Worm (Caenorhabditis elegans): ENCODE data around the gene ncs-4.

The ncs-4 gene

DNA sequence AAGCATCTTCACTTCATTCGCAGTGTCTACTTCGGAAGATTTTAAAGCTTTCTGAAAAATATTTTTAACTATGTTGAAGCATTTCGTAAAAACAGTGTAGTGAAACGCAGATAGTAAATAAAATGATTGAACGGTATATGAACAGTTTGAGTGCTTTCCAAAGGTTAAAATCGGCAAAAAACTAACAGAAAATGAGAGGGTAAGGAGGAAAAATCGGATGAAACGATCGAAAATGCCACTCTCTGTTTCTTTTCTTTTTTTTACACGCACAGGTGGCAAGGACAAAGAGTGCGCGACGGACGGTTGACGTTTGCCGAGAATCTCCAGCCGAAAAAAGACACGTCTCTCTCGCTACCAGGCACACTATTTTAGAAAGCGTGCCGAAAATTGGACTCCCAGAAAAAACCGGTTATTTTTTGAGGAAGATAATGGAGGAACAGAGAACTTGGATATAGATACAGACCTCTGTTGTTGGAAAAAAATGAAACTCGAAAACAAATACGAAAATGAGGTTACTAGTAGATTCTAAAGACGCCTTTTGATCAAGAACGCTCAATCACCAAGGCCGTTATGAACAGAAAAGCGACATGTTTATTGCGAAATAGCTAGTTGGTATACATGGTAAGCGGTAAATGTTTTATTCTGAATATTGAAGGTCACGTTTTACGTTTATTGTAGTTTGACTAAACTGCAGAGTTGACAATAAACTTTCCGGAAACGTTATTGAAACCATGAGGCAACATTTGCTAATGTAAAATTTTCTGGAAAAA lies 18.2 kb downstream of the ncs-4 start, which contains the start of gene myrf-2 (continued):
- TF ChIP-seq lin-39 (tag; optimal IDR thresholded peaks at IDR 0.05) (no peak), aly-2 (tag; optimal IDR thresholded peaks at IDR 0.05) (no peak), nhr-237 (tag; optimal IDR thresholded peaks at IDR 0.05) (no peak), egl-27 (tag; optimal IDR thresholded peaks at IDR 0.05) (no peak)

- TF ChIP-seq elt-1 (tag; optimal IDR thresholded peaks at IDR 0.05) (no peak), lin-39 (tag; optimal IDR thresholded peaks at IDR 0.05) (no peak), alr-1 (tag; optimal IDR thresholded peaks at IDR 0.05) (no peak), ceh-82 (tag; optimal IDR thresholded peaks at IDR 0.05) (no peak), aly-2 (tag; optimal IDR thresholded peaks at IDR 0.05) (no peak), nhr-6 (tag; optimal IDR thresholded peaks at IDR 0.05) (peak; percentile 61), sem-4 (tag; optimal IDR thresholded peaks at IDR 0.05) (no peak), mdl-1 (tag; optimal IDR thresholded peaks at IDR 0.05) (peak in 1 of 2 experiments; percentile 14), unc-62 (GFP tag; optimal IDR thresholded peaks at IDR 0.05) (no peak), lin-13 (GFP tag; optimal IDR thresholded peaks at IDR 0.05) (peak; percentile 75), fos-1 (tag; optimal IDR thresholded peaks at IDR 0.05) (peak; percentile 79), crh-2 (tag; optimal IDR thresholded peaks at IDR 0.05) (peak; percentile 97), unc-55 (GFP tag; optimal IDR thresholded peaks at IDR 0.05) (peak; percentile 94), nhr-77 (tag; optimal IDR thresholded peaks at IDR 0.05) (no peak), dmd-4 (tag; optimal IDR thresholded peaks at IDR 0.05) (no peak), lsy-2 (tag; optimal IDR thresholded peaks at IDR 0.05) (peak; percentile 45 to 87), blmp-1 (tag; optimal IDR thresholded peaks at IDR 0.05; ENCODE audit: insufficient read depth) (no peak), sma-3 (GFP tag; optimal IDR thresholded peaks at IDR 0.05) (peak; percentile 76), nhr-129 (tag; optimal IDR thresholded peaks at IDR 0.05) (peak; percentile 94), lin-11 (tag; optimal IDR thresholded peaks at IDR 0.05) (no peak), nhr-21 (tag; optimal IDR thresholded peaks at IDR 0.05) (peak; percentile 74), ama-1 (optimal IDR thresholded peaks at IDR 0.05) (no peak), unc-39 (tag; optimal IDR thresholded peaks at IDR 0.05) (no peak), F13H6.1 (tag; optimal IDR thresholded peaks at IDR 0.05) (peak; percentile 55), C34F6.9 (tag; optimal IDR thresholded peaks at IDR 0.05) (peak; percentile 94), nhr-12 (tag; optimal IDR thresholded peaks at IDR 0.05) (no peak), ztf-1 (GFP tag; conservative IDR thresholded peaks at IDR 0.05) (no peak), egl-27 (tag; optimal IDR thresholded peaks at IDR 0.05) (peak; percentile 67), nhr-237 (tag; optimal IDR thresholded peaks at IDR 0.05) (no peak), ztf-4 (tag; optimal IDR thresholded peaks at IDR 0.05) (no peak), R02D3.7 (tag; optimal IDR thresholded peaks at IDR 0.05) (peak; percentile 78), snpc-4 (tag; optimal IDR thresholded peaks at IDR 0.05) (peak; percentile 52), nhr-11 (tag; optimal IDR thresholded peaks at IDR 0.05) (no peak), gmeb-1 (tag; optimal IDR thresholded peaks at IDR 0.05) (peak; percentile 73), ceh-16 (tag; optimal IDR thresholded peaks at IDR 0.05) (no peak), ztf-11 (tag; optimal IDR thresholded peaks at IDR 0.05) (no peak), sma-9 (GFP tag; optimal IDR thresholded peaks at IDR 0.05) (peak; percentile 93), sma-9 (tag; optimal IDR thresholded peaks at IDR 0.05) (no peak), nhr-23 (tag; optimal IDR thresholded peaks at IDR 0.05) (no peak), zag-1 (tag; optimal IDR thresholded peaks at IDR 0.05) (peak; percentile 7), peb-1 (tag; optimal IDR thresholded peaks at IDR 0.05) (no peak), ZK546.5 (tag; optimal IDR thresholded peaks at IDR 0.05) (no peak), Y55F3AM.14 (GFP tag; optimal IDR thresholded peaks at IDR 0.05) (no peak), elt-3 (tag; optimal IDR thresholded peaks at IDR 0.05) (no peak), nhr-25 (tag; optimal IDR thresholded peaks at IDR 0.05) (no peak), nhr-10 (tag; optimal IDR thresholded peaks at IDR 0.05) (no peak), mab-5 (tag; optimal IDR thresholded peaks at IDR 0.05) (peak; percentile 42), skn-1 (tag; optimal IDR thresholded peaks at IDR 0.05) (no peak), mbf-1 (tag; optimal IDR thresholded peaks at IDR 0.05) (no peak)
These were observed 21.0 kb downstream of the ncs-4 start, which contains the start of gene nucb-1 for ce11 chrX:10197204-10197756. Gene nucb-1, plus strand, starts transcription at chrX:10197706.

Data from whole organism, L2 larva.